Fruit fly (Drosophila melanogaster) whole organism, embryonic: ENCODE measurements around the gene Mpcp2.
A peak's percentile ranks its signal among the peaks of the same experiment; 100 is the strongest.

Experiments
- ATbp ChIP-seq: fragments of 200-800 bp; sonication (Bioruptor generic); optimal IDR thresholded peaks from 2 replicates; lab custom pipeline; 2017; ENCODE audit warnings: missing biosample characterization, mild to moderate bottlenecking, missing genetic modification characterization, missing genetic modification reagents
- Bgb ChIP-seq: fragments of 200-800 bp; sonication (Bioruptor generic); IDR thresholded peaks from 2 replicates; pipeline ENCODE4 v1.3.6; 2022; ENCODE audit warnings: missing biosample characterization, missing genetic modification characterization; ENCODE audit not compliant: partially characterized antibody
- BtbVII ChIP-seq: fragments of 200-800 bp; sonication (Bioruptor generic); optimal IDR thresholded peaks from 3 replicates; lab custom pipeline; 2017; ENCODE audit warnings: missing biosample characterization, mild to moderate bottlenecking, missing genetic modification characterization
- CG10209 ChIP-seq: fragments of 200-800 bp; sonication (Bioruptor generic); optimal IDR thresholded peaks from 3 replicates; lab custom pipeline; 2017; ENCODE audit warnings: missing biosample characterization, mild to moderate bottlenecking, missing genetic modification characterization, missing genetic modification reagents
- CG10543 ChIP-seq: fragments of 200-800 bp; sonication (Bioruptor generic); optimal IDR thresholded peaks from 3 replicates; lab custom pipeline; 2017; ENCODE audit warnings: missing biosample characterization, mild to moderate bottlenecking, missing genetic modification characterization, moderate library complexity
- CG1233 ChIP-seq: fragments of 200-800 bp; sonication (Bioruptor generic); optimal IDR thresholded peaks from 4 replicates; lab custom pipeline; 2018; ENCODE audit warnings: missing biosample characterization, mild to moderate bottlenecking, missing genetic modification characterization
- CG13123 ChIP-seq: fragments of 200-800 bp; sonication (Bioruptor generic); optimal IDR thresholded peaks from 2 replicates; lab custom pipeline; 2016; ENCODE audit warnings: missing biosample characterization, missing genetic modification characterization
- CG13424 ChIP-seq: fragments of 200-800 bp; sonication (Bioruptor generic); optimal IDR thresholded peaks from 2 replicates; lab custom pipeline; 2019; ENCODE audit warnings: missing biosample characterization, mild to moderate bottlenecking, missing genetic modification characterization, moderate library complexity
- CG14014 ChIP-seq: fragments of 200-800 bp; sonication (Bioruptor generic); IDR thresholded peaks from 2 replicates; pipeline ENCODE4 v1.3.6; 2022; ENCODE audit warnings: missing biosample characterization, missing genetic modification characterization
- CG15073 ChIP-seq: fragments of 200-800 bp; sonication (Bioruptor generic); optimal IDR thresholded peaks from 2 replicates; lab custom pipeline; 2016; ENCODE audit warnings: missing biosample characterization, missing genetic modification characterization
- CG15601 ChIP-seq: fragments of 200-800 bp; sonication (Bioruptor generic); optimal IDR thresholded peaks from 3 replicates; lab custom pipeline; 2019; ENCODE audit warnings: missing biosample characterization, mild to moderate bottlenecking, missing genetic modification characterization, moderate library complexity
- CG16779 ChIP-seq: fragments of 200-800 bp; sonication (Bioruptor generic); IDR thresholded peaks from 2 replicates; pipeline ENCODE4 v1.3.6; 2022; ENCODE audit warnings: missing biosample characterization, missing genetic modification characterization
- CG17912 ChIP-seq: fragments of 200-800 bp; sonication (Bioruptor generic); optimal IDR thresholded peaks from 2 replicates; lab custom pipeline; 2018; ENCODE audit warnings: missing biosample characterization, mild to moderate bottlenecking, missing genetic modification characterization
- CG18599 ChIP-seq: fragments of 200-800 bp; sonication (Bioruptor generic); optimal IDR thresholded peaks from 3 replicates; lab custom pipeline; 2017; ENCODE audit warnings: missing biosample characterization, missing genetic modification characterization, mild to moderate bottlenecking, moderate library complexity, missing genetic modification reagents
- CG30431 ChIP-seq: fragments of 200-800 bp; sonication (Bioruptor generic); optimal IDR thresholded peaks from 2 replicates; lab custom pipeline; 2017; ENCODE audit warnings: missing biosample characterization, missing genetic modification characterization
- CG4404 ChIP-seq: fragments of 200-800 bp; sonication (Bioruptor generic); IDR thresholded peaks from 2 replicates; pipeline ENCODE4 v1.3.6; 2022; ENCODE audit warnings: missing biosample characterization, missing genetic modification characterization
- CG4820 ChIP-seq: fragments of 200-800 bp; sonication (Bioruptor generic); optimal IDR thresholded peaks from 3 replicates; lab custom pipeline; 2016; ENCODE audit warnings: missing biosample characterization, missing genetic modification characterization
- CG5245 ChIP-seq: fragments of 200-800 bp; sonication (Bioruptor generic); optimal IDR thresholded peaks from 3 replicates; lab custom pipeline; 2016; ENCODE audit warnings: missing biosample characterization, missing genetic modification characterization
- CG8388 ChIP-seq: fragments of 200-800 bp; sonication (Bioruptor generic); optimal IDR thresholded peaks from 2 replicates; lab custom pipeline; 2019; ENCODE audit warnings: missing biosample characterization, mild to moderate bottlenecking, missing genetic modification characterization, moderate library complexity
- CG9727 ChIP-seq: fragments of 200-800 bp; sonication (Bioruptor generic); optimal IDR thresholded peaks from 3 replicates; lab custom pipeline; 2017; ENCODE audit warnings: missing biosample characterization, mild to moderate bottlenecking, missing genetic modification characterization
- D ChIP-seq, 2 experiments: fragments of 200-800 bp in 1 of 2; fragments of >200 bp in 1 of 2; sonication (Bioruptor generic) in 1 of 2; optimal IDR thresholded peaks; 2 replicates in 1 of 2; 3 replicates in 1 of 2; lab custom pipeline; 2017; ENCODE audit warnings: mild to moderate bottlenecking in 1 of 2, missing biosample characterization in 1 of 2, missing genetic modification characterization in 1 of 2, missing genetic modification reagents in 1 of 2
- Dad ChIP-seq: fragments of 200-800 bp; sonication (Bioruptor generic); optimal IDR thresholded peaks from 3 replicates; lab custom pipeline; 2016; ENCODE audit warnings: missing biosample characterization, missing genetic modification characterization
- Dfd ChIP-seq, 2 experiments: fragments of >200 bp; optimal IDR thresholded peaks; 2 replicates each; lab custom pipeline; 2017; ENCODE audit warnings: missing biosample characterization in 2 of 2, missing genetic modification characterization in 2 of 2
- Elba2 ChIP-seq: fragments of 200-800 bp; sonication (Bioruptor generic); optimal IDR thresholded peaks from 3 replicates; lab custom pipeline; 2016; ENCODE audit warnings: missing biosample characterization, missing genetic modification characterization
- Ets65A ChIP-seq: fragments of 200-800 bp; sonication (Bioruptor generic); peaks from one replicate; lab custom pipeline; 2016; ENCODE audit warnings: missing biosample characterization, missing genetic modification characterization
- HLH3B ChIP-seq: fragments of 200-800 bp; sonication (Bioruptor generic); IDR thresholded peaks from 2 replicates; pipeline ENCODE4 v1.3.6; 2022; ENCODE audit warnings: missing biosample characterization, missing genetic modification characterization
- HmgD ChIP-seq: fragments of 200-800 bp; sonication (Bioruptor generic); optimal IDR thresholded peaks from 3 replicates; lab custom pipeline; 2016; ENCODE audit warnings: missing biosample characterization, missing genetic modification characterization
- Oli ChIP-seq: fragments of 200-800 bp; sonication (Bioruptor generic); optimal IDR thresholded peaks from 2 replicates; lab custom pipeline; 2018; ENCODE audit warnings: missing biosample characterization, mild to moderate bottlenecking, missing genetic modification characterization, moderate library complexity
- Sox100B ChIP-seq: fragments of 200-800 bp; sonication (Bioruptor generic); optimal IDR thresholded peaks from 3 replicates; lab custom pipeline; 2018; ENCODE audit warnings: missing biosample characterization, mild to moderate bottlenecking, missing genetic modification characterization
- Sry-β ChIP-seq: fragments of 200-800 bp; sonication (Bioruptor generic); optimal IDR thresholded peaks from 2 replicates; lab custom pipeline; 2018; ENCODE audit warnings: missing biosample characterization, mild to moderate bottlenecking, missing genetic modification characterization, moderate library complexity
- bcd ChIP-seq: fragments of 200-800 bp; sonication (Bioruptor generic); optimal IDR thresholded peaks from 2 replicates; lab custom pipeline; 2017; ENCODE audit warnings: missing biosample characterization, mild to moderate bottlenecking, missing genetic modification characterization
- caup ChIP-seq: fragments of 200-800 bp; sonication (Bioruptor generic); optimal IDR thresholded peaks from 3 replicates; lab custom pipeline; 2017; ENCODE audit warnings: missing biosample characterization, mild to moderate bottlenecking, missing genetic modification characterization, moderate library complexity; ENCODE audit not compliant: severe bottlenecking
- cwo ChIP-seq: fragments of 200-800 bp; sonication (Bioruptor generic); optimal IDR thresholded peaks from 3 replicates; lab custom pipeline; 2017; ENCODE audit warnings: missing biosample characterization, missing genetic modification characterization, mild to moderate bottlenecking, moderate library complexity, missing genetic modification reagents
- en ChIP-seq: fragments of 200-800 bp; sonication (Bioruptor generic); optimal IDR thresholded peaks from 2 replicates; lab custom pipeline; 2016; ENCODE audit warnings: missing biosample characterization, missing genetic modification characterization
- esg ChIP-seq: fragments of 200-800 bp; sonication (Bioruptor generic); conservative IDR thresholded peaks from 2 replicates; pipeline ENCODE4 v1.3.6; 2022; ENCODE audit warnings: missing biosample characterization, missing genetic modification characterization
- grau ChIP-seq: fragments of 200-800 bp; optimal IDR thresholded peaks from 3 replicates; lab custom pipeline; 2019; ENCODE audit warnings: missing biosample characterization, mild to moderate bottlenecking, missing genetic modification characterization, moderate library complexity
- hb ChIP-seq: fragments of 200-800 bp; sonication (Bioruptor generic); IDR thresholded peaks from 3 replicates; pipeline ENCODE4 v1.3.6; 2022; ENCODE audit warnings: missing biosample characterization, missing genetic modification characterization; ENCODE audit not compliant: partially characterized antibody
- hth ChIP-seq: fragments of >200 bp; optimal IDR thresholded peaks from 2 replicates; lab custom pipeline; 2017; ENCODE audit warnings: inconsistent platforms
- insv ChIP-seq, 2 experiments: fragments of 200-800 bp; sonication (Bioruptor generic); optimal IDR thresholded peaks; 3 replicates each; lab custom pipeline; 2016 to 2018; ENCODE audit warnings: missing biosample characterization in 2 of 2, missing genetic modification characterization in 2 of 2
- lab ChIP-seq: fragments of 200-800 bp; sonication (Bioruptor generic); optimal IDR thresholded peaks from 3 replicates; lab custom pipeline; 2017; ENCODE audit warnings: missing biosample characterization, missing genetic modification characterization, mild to moderate bottlenecking, moderate library complexity, missing genetic modification reagents
- lov ChIP-seq, 2 experiments: fragments of 200-800 bp in 1 of 2; fragments of >200 bp in 1 of 2; sonication (Bioruptor generic) in 1 of 2; IDR thresholded peaks in 1 of 2; optimal IDR thresholded peaks in 1 of 2; 2 replicates in 1 of 2; 3 replicates in 1 of 2; pipeline versions ENCODE4 v1.3.6 to Lab custom; 2017 to 2022; ENCODE audit warnings: missing biosample characterization in 1 of 2, missing genetic modification characterization in 1 of 2
- luna ChIP-seq: fragments of 200-800 bp; sonication (Bioruptor generic); optimal IDR thresholded peaks from 2 replicates; lab custom pipeline; 2016; ENCODE audit warnings: missing biosample characterization, missing genetic modification characterization
- mam ChIP-seq: fragments of 200-800 bp; sonication (Bioruptor generic); optimal IDR thresholded peaks from 3 replicates; lab custom pipeline; 2016; ENCODE audit warnings: missing biosample characterization, missing genetic modification characterization
- org-1 ChIP-seq: fragments of 200-800 bp; sonication (Bioruptor generic); optimal IDR thresholded peaks from 2 replicates; lab custom pipeline; 2017; ENCODE audit warnings: missing biosample characterization, missing genetic modification characterization
- otp ChIP-seq: fragments of 200-800 bp; sonication (Bioruptor generic); IDR thresholded peaks from 3 replicates; pipeline ENCODE4, ENCODE4 v1.3.6; 2022; ENCODE audit warnings: missing biosample characterization, missing genetic modification characterization
- pum ChIP-seq: fragments of 200-800 bp; sonication (Bioruptor generic); optimal IDR thresholded peaks from 2 replicates; lab custom pipeline; 2016; ENCODE audit warnings: missing biosample characterization, missing genetic modification characterization
- ranshi ChIP-seq: fragments of 200-800 bp; sonication (Bioruptor generic); IDR thresholded peaks from 2 replicates; pipeline ENCODE4 v1.3.6; 2022; ENCODE audit warnings: missing biosample characterization, missing genetic modification characterization
- sens-2 ChIP-seq: fragments of 200-800 bp; sonication (Bioruptor generic); IDR thresholded peaks from 2 replicates; pipeline ENCODE4 v1.3.6; 2022; ENCODE audit warnings: missing biosample characterization, missing genetic modification characterization
- tgo ChIP-seq: fragments of 200-800 bp; sonication (Bioruptor generic); IDR thresholded peaks from 3 replicates; pipeline ENCODE4 v1.3.6; 2022; ENCODE audit warnings: missing biosample characterization, missing genetic modification characterization
- wek ChIP-seq: fragments of 200-800 bp; sonication (Bioruptor generic); optimal IDR thresholded peaks from 3 replicates; lab custom pipeline; 2018; ENCODE audit warnings: missing biosample characterization, mild to moderate bottlenecking, missing genetic modification characterization, moderate library complexity
- wor ChIP-seq: fragments of 200-800 bp; sonication (Bioruptor generic); IDR thresholded peaks from 2 replicates; pipeline ENCODE4 v1.3.6; 2022; ENCODE audit warnings: missing biosample characterization, missing genetic modification characterization

The Mpcp2 gene

DNA sequence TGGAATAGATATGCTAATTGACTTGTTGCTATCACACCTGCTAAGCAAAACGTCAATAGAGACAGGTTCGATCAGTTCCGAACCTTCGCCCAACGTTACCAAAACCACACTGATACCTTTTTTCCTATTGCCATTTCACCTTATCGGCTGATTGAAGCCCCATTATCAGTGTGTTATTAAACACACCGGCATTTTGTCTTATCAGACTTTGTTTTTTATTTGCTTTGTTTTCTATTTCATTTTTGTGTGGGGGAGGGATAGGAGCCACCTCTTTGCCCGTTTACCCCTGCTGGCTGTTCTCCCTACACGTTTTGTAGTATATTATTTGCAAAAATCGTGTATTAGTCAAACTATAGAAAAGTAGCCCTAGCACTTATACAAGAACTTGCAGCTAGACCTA is 27.5 kb upstream of the Mpcp2 start (continued):
- TF ChIP-seq CG13123 (GFP tag; lab: Kevin White, UChicago) (no peak), wek (no peak), cwo (GFP tag; lab: Kevin White, UChicago) (peak; percentile 67), CG1233 (GFP tag; lab: Kevin White, UChicago) (no peak), wor (GFP tag; lab: Robert Waterston, UW) (no peak), caup (GFP tag; lab: Kevin White, UChicago) (peak; percentile 39), CG5245 (GFP tag; lab: Kevin White, UChicago) (no peak), esg (GFP tag; lab: Robert Waterston, UW) (no peak), grau (no peak), CG9727 (no peak), CG14014 (GFP tag; lab: Robert Waterston, UW) (no peak), Bgb (GFP tag; lab: Robert Waterston, UW) (no peak), ATbp (GFP tag; lab: Kevin White, UChicago) (no peak), Ets65A (no peak), Elba2 (GFP tag; lab: Kevin White, UChicago) (no peak), Sox100B (GFP tag; lab: Kevin White, UChicago) (no peak), luna (GFP tag; lab: Kevin White, UChicago) (no peak), CG17912 (GFP tag; lab: Kevin White, UChicago) (no peak), Dad (GFP tag; lab: Kevin White, UChicago) (no peak), BtbVII (peak; percentile 30), CG15073 (GFP tag; lab: Kevin White, UChicago) (no peak), CG4404 (GFP tag; lab: Robert Waterston, UW) (no peak), lov (optimal IDR thresholded peaks at IDR 0.05; lab: Kevin White, UChicago) (no peak), lov (GFP tag; IDR thresholded peaks at IDR 0.05; lab: Robert Waterston, UW) (no peak), CG10543 (GFP tag; lab: Kevin White, UChicago) (peak; percentile 42), HmgD (GFP tag; lab: Kevin White, UChicago) (no peak), Sry-β (GFP tag; lab: Kevin White, UChicago) (no peak), bcd (GFP tag; lab: Kevin White, UChicago) (no peak), org-1 (GFP tag; lab: Kevin White, UChicago) (no peak), CG8388 (GFP tag; lab: Kevin White, UChicago) (no peak), tgo (GFP tag; lab: Robert Waterston, UW) (no peak), Dfd (GFP tag; optimal IDR thresholded peaks at IDR 0.05; lab: Kevin White, UChicago) (no peak), CG18599 (no peak), hth (lab: Kevin White, UChicago) (no peak), hb (GFP tag; lab: Robert Waterston, UW) (no peak), CG4820 (GFP tag; lab: Kevin White, UChicago) (no peak), insv (GFP tag; optimal IDR thresholded peaks at IDR 0.05; lab: Kevin White, UChicago) (no peak), mam (GFP tag; lab: Kevin White, UChicago) (no peak), D (optimal IDR thresholded peaks at IDR 0.05; lab: Kevin White, UChicago) (no peak), D (GFP tag; optimal IDR thresholded peaks at IDR 0.05; lab: Kevin White, UChicago) (no peak), CG15601 (tag; lab: Kevin White, UChicago) (no peak), lab (peak; percentile 74), pum (GFP tag; lab: Kevin White, UChicago) (no peak), en (GFP tag; lab: Kevin White, UChicago) (no peak), CG30431 (no peak), HLH3B (GFP tag; lab: Robert Waterston, UW) (no peak), CG13424 (tag; lab: Kevin White, UChicago) (no peak), Oli (no peak), CG10209 (GFP tag; lab: Kevin White, UChicago) (no peak), ranshi (GFP tag; lab: Robert Waterston, UW) (no peak), sens-2 (GFP tag; lab: Robert Waterston, UW) (no peak), otp (no peak), CG16779 (no peak)
